Fruit fly (Drosophila melanogaster) whole organism, adult: ENCODE data around the gene Irp-1A.

ENCODE experiments used
- CG14711 ChIP-seq: fragments of 200-800 bp; sonication (Bioruptor generic); optimal IDR thresholded peaks from 2 replicates; lab custom pipeline; 2018; ENCODE audit warnings: missing biosample characterization, mild to moderate bottlenecking, missing genetic modification characterization, moderate library complexity
- Hr96 ChIP-seq: fragments of 200-800 bp; sonication (Bioruptor generic); optimal IDR thresholded peaks from 2 replicates; lab custom pipeline; 2016; ENCODE audit warnings: missing biosample characterization, missing genetic modification characterization
- Mnt ChIP-seq: fragments of 200-800 bp; sonication (Bioruptor generic); optimal IDR thresholded peaks from 2 replicates; lab custom pipeline; 2016; ENCODE audit warnings: missing biosample characterization, mild to moderate bottlenecking, missing genetic modification characterization
- kay ChIP-seq: fragments of 200-800 bp; sonication (Bioruptor generic); peaks from one replicate; lab custom pipeline; 2016; ENCODE audit warnings: missing biosample characterization, missing genetic modification characterization, borderline replicate concordance
- toe ChIP-seq: fragments of 200-800 bp; sonication (Bioruptor generic); optimal IDR thresholded peaks from 2 replicates; lab custom pipeline; 2016; ENCODE audit warnings: missing biosample characterization, missing genetic modification characterization

DNA sequence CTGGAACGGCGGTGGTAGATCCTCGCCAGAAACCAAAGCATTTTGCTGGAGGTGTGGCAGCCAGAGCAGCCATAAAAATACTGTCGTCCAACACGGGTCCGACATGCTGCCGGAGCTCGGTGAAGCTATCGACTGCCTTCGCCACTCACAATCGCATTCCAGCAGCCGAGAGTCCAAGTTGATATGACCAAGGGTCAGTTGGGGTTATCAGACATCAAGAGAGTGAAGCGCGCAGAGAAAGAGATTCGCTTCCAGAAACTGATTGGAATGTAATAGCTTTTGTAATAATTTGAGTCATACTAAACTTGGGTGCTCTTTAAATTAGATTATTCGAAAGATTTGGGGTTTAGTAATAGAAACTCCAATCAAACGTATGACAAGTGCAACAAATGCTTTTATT, 39.2 kb upstream of the Irp-1A start, which contains the start of gene Nepl14:
- TF ChIP-seq CG14711 (tag; lab: Kevin White, UChicago), result no peak
- TF ChIP-seq kay, result no peak
- no peak for TF ChIP-seq Hr96
- TF ChIP-seq Mnt (GFP tag; lab: Kevin White, UChicago), result no peak
- no peak for TF ChIP-seq toe
